Fruit fly (Drosophila melanogaster) whole organism, prepupa: ENCODE measurements around the gene CG6048.

ENCODE experiments used
- Blimp-1 ChIP-seq: fragments of 200-800 bp; sonication (Bioruptor generic); optimal IDR thresholded peaks from 3 replicates; lab custom pipeline; 2017; ENCODE audit warnings: missing biosample characterization, missing genetic modification characterization, mild to moderate bottlenecking, moderate library complexity, missing genetic modification reagents
- CG10669 ChIP-seq: fragments of 200-800 bp; sonication (Bioruptor generic); optimal IDR thresholded peaks from 3 replicates; lab custom pipeline; 2018; ENCODE audit warnings: missing biosample characterization, mild to moderate bottlenecking, missing genetic modification characterization, moderate library complexity
- CG11762 ChIP-seq: fragments of 200-800 bp; sonication (Bioruptor generic); optimal IDR thresholded peaks from 3 replicates; lab custom pipeline; 2016; ENCODE audit warnings: missing biosample characterization, missing genetic modification characterization; ENCODE audit not compliant: insufficient read depth
- CG15336 ChIP-seq: fragments of 200-800 bp; sonication (Bioruptor generic); IDR thresholded peaks from 2 replicates; pipeline ENCODE4 v1.3.6; 2022; ENCODE audit warnings: missing biosample characterization, missing genetic modification characterization
- CG1621 ChIP-seq: fragments of 200-800 bp; sonication (Bioruptor generic); optimal IDR thresholded peaks from 3 replicates; lab custom pipeline; 2018; ENCODE audit warnings: missing biosample characterization, mild to moderate bottlenecking, missing genetic modification characterization
- CG31627 ChIP-seq: fragments of 200-800 bp; sonication (Bioruptor generic); optimal IDR thresholded peaks from 3 replicates; lab custom pipeline; 2016; ENCODE audit warnings: missing biosample characterization, missing genetic modification characterization
- CG32006 ChIP-seq: fragments of 200-800 bp; sonication (Bioruptor generic); optimal IDR thresholded peaks from 3 replicates; lab custom pipeline; 2017; ENCODE audit warnings: missing biosample characterization, mild to moderate bottlenecking, missing genetic modification characterization
- CG3919 ChIP-seq: fragments of 200-800 bp; sonication (Bioruptor generic); optimal IDR thresholded peaks from 3 replicates; lab custom pipeline; 2016; ENCODE audit warnings: missing biosample characterization, missing genetic modification characterization
- CG4318 ChIP-seq: fragments of 200-800 bp; sonication (Bioruptor generic); optimal IDR thresholded peaks from 3 replicates; lab custom pipeline; 2017; ENCODE audit warnings: missing biosample characterization, mild to moderate bottlenecking, missing genetic modification characterization
- CG6163 ChIP-seq: fragments of 200-800 bp; sonication (Bioruptor generic); IDR thresholded peaks from 3 replicates; pipeline ENCODE4 v1.3.6; 2022; ENCODE audit warnings: missing biosample characterization, missing genetic modification characterization
- CG6276 ChIP-seq: fragments of 200-800 bp; sonication (Bioruptor generic); optimal IDR thresholded peaks from 2 replicates; lab custom pipeline; 2017; ENCODE audit warnings: missing biosample characterization, mild to moderate bottlenecking, missing genetic modification characterization
- CG6808 ChIP-seq: fragments of 200-800 bp; sonication (Bioruptor generic); optimal IDR thresholded peaks from 3 replicates; lab custom pipeline; 2017; ENCODE audit warnings: missing biosample characterization, missing genetic modification characterization, mild to moderate bottlenecking, moderate library complexity, missing genetic modification reagents
- CG6854 ChIP-seq: fragments of 200-800 bp; sonication (Bioruptor generic); optimal IDR thresholded peaks from 2 replicates; lab custom pipeline; 2017; ENCODE audit warnings: missing biosample characterization, mild to moderate bottlenecking, missing genetic modification characterization
- CG7368 ChIP-seq: fragments of 200-800 bp; sonication (Bioruptor generic); optimal IDR thresholded peaks from 3 replicates; lab custom pipeline; 2016; ENCODE audit warnings: missing biosample characterization, missing genetic modification characterization
- CG8119 ChIP-seq: fragments of 200-800 bp; sonication (Bioruptor generic); IDR thresholded peaks from 3 replicates; pipeline ENCODE4 v1.3.6; 2022; ENCODE audit warnings: missing biosample characterization, missing genetic modification characterization
- CG8319 ChIP-seq: fragments of 200-800 bp; sonication (Bioruptor generic); optimal IDR thresholded peaks from 3 replicates; lab custom pipeline; 2016; ENCODE audit warnings: missing biosample characterization, missing genetic modification characterization
- CG8632 ChIP-seq: fragments of 200-800 bp; sonication (Bioruptor generic); optimal IDR thresholded peaks from 3 replicates; lab custom pipeline; 2016; ENCODE audit warnings: missing biosample characterization, missing genetic modification characterization
- Eip75B ChIP-seq: fragments of 200-800 bp; sonication (Bioruptor generic); optimal IDR thresholded peaks from 3 replicates; lab custom pipeline; 2016; ENCODE audit warnings: missing biosample characterization, missing genetic modification characterization
- Eip78C ChIP-seq: fragments of 200-800 bp; sonication (Bioruptor generic); peaks from one replicate; lab custom pipeline; 2016; ENCODE audit warnings: missing biosample characterization, missing genetic modification characterization
- Hr39 ChIP-seq: fragments of 200-800 bp; sonication (Bioruptor generic); optimal IDR thresholded peaks from 2 replicates; lab custom pipeline; 2016; ENCODE audit warnings: missing biosample characterization, missing genetic modification characterization
- Hr4 ChIP-seq: fragments of 200-800 bp; sonication (Bioruptor generic); optimal IDR thresholded peaks from 3 replicates; lab custom pipeline; 2016; ENCODE audit warnings: missing biosample characterization, missing genetic modification characterization
- Met ChIP-seq: fragments of 200-800 bp; sonication (Bioruptor generic); optimal IDR thresholded peaks from 3 replicates; lab custom pipeline; 2016; ENCODE audit warnings: missing biosample characterization, missing genetic modification characterization
- Smox ChIP-seq: fragments of 200-800 bp; sonication (Bioruptor generic); optimal IDR thresholded peaks from 3 replicates; lab custom pipeline; 2016; ENCODE audit warnings: missing biosample characterization, missing genetic modification characterization
- Sox14 ChIP-seq: fragments of 200-800 bp; sonication (Bioruptor generic); optimal IDR thresholded peaks from 3 replicates; lab custom pipeline; 2016; ENCODE audit warnings: missing biosample characterization, missing genetic modification characterization
- Sox15 ChIP-seq: fragments of 200-800 bp; sonication (Bioruptor generic); optimal IDR thresholded peaks from 3 replicates; lab custom pipeline; 2016; ENCODE audit warnings: missing biosample characterization, missing genetic modification characterization
- cyc ChIP-seq: fragments of 200-800 bp; sonication (Bioruptor generic); optimal IDR thresholded peaks from 3 replicates; lab custom pipeline; 2016; ENCODE audit warnings: missing biosample characterization, missing genetic modification characterization
- eg ChIP-seq: fragments of 200-800 bp; sonication (Bioruptor generic); IDR thresholded peaks from 3 replicates; pipeline ENCODE4 v1.3.6; 2022; ENCODE audit warnings: missing biosample characterization, missing genetic modification characterization
- esn ChIP-seq: fragments of 200-800 bp; sonication (Bioruptor generic); optimal IDR thresholded peaks from 2 replicates; lab custom pipeline; 2016; ENCODE audit warnings: missing biosample characterization, mild to moderate bottlenecking, missing genetic modification characterization, moderate library complexity
- fd59A ChIP-seq: fragments of 200-800 bp; sonication (Bioruptor generic); optimal IDR thresholded peaks from 2 replicates; lab custom pipeline; 2017; ENCODE audit warnings: missing biosample characterization, mild to moderate bottlenecking, missing genetic modification characterization, missing genetic modification reagents
- fkh ChIP-seq: fragments of 200-800 bp; sonication (Bioruptor generic); optimal IDR thresholded peaks from 3 replicates; lab custom pipeline; 2017; ENCODE audit warnings: missing biosample characterization, mild to moderate bottlenecking, missing genetic modification characterization, moderate library complexity
- lz ChIP-seq: fragments of 200-800 bp; sonication (Bioruptor generic); optimal IDR thresholded peaks from 3 replicates; lab custom pipeline; 2016; ENCODE audit warnings: missing biosample characterization, missing genetic modification characterization
- net ChIP-seq: fragments of 200-800 bp; sonication (Bioruptor generic); optimal IDR thresholded peaks from 3 replicates; lab custom pipeline; 2016; ENCODE audit warnings: missing biosample characterization, missing genetic modification characterization
- pdm3 ChIP-seq: fragments of 200-800 bp; sonication (Bioruptor generic); optimal IDR thresholded peaks from 3 replicates; lab custom pipeline; 2016; ENCODE audit warnings: missing biosample characterization, missing genetic modification characterization
- ss ChIP-seq, 2 experiments: fragments of 200-800 bp; sonication (Bioruptor generic); optimal IDR thresholded peaks; 2 replicates in 1 of 2; 3 replicates in 1 of 2; lab custom pipeline; 2017 to 2018; ENCODE audit warnings: mild to moderate bottlenecking in 2 of 2, missing biosample characterization in 2 of 2, missing genetic modification characterization in 2 of 2, moderate library complexity in 1 of 2
- svp ChIP-seq: fragments of 200-800 bp; sonication (Bioruptor generic); peaks from one replicate; lab custom pipeline; 2016; ENCODE audit warnings: missing biosample characterization, missing genetic modification characterization
- topi ChIP-seq: fragments of 200-800 bp; sonication (Bioruptor generic); optimal IDR thresholded peaks from 3 replicates; lab custom pipeline; 2016; ENCODE audit warnings: missing biosample characterization, missing genetic modification characterization
- vri ChIP-seq: fragments of 200-800 bp; sonication (Bioruptor generic); optimal IDR thresholded peaks from 3 replicates; lab custom pipeline; 2016; ENCODE audit warnings: missing biosample characterization, mild to moderate bottlenecking, missing genetic modification characterization

The CG6048 gene

dm6 chrX:5988088-5988987, 36.0 kb downstream of the CG6048 start, which contains the start of gene CG5966 (continued):
- TF ChIP-seq pdm3 (GFP tag; lab: Kevin White, UChicago) = no peak
- TF ChIP-seq Eip78C (GFP tag; lab: Kevin White, UChicago) = peak; percentile 59

- TF ChIP-seq CG15336 (GFP tag; lab: Robert Waterston, UW) = peak; percentile 54; the same call in 1 of the 2 replicates
- TF ChIP-seq eg (GFP tag; lab: Robert Waterston, UW) = 0 out of 3 replicates have a peak, but pooled peaks have one; percentile 30
- TF ChIP-seq Eip78C (GFP tag; lab: Kevin White, UChicago) = peak; percentile 39
- TF ChIP-seq CG6163 = peak; percentile 43; the same call in 1 of the 3 replicates
- peak; percentile 25; the same call in 1 of the 3 replicates for TF ChIP-seq CG8119 (GFP tag; lab: Robert Waterston, UW)
- TF ChIP-seq Hr4 (GFP tag; lab: Kevin White, UChicago) = no peak
- no peak for TF ChIP-seq Hr39 (GFP tag; lab: Kevin White, UChicago)
These were observed 37.0 kb downstream of the CG6048 start for dm6 chrX:5989368-5989767.

- TF ChIP-seq Eip78C (GFP tag; lab: Kevin White, UChicago) (peak; percentile 37), fkh (peak; percentile 53), CG6276 (GFP tag; lab: Kevin White, UChicago) (no peak)
These were observed 39.8 kb downstream of the CG6048 start for dm6 chrX:5992141-5992540.

dm6 chrX:5992767-5993325, 40.5 kb downstream of the CG6048 start:
- TF ChIP-seq CG6854 (GFP tag; lab: Kevin White, UChicago) (no peak), CG7368 (GFP tag; lab: Kevin White, UChicago) (no peak), svp (GFP tag; lab: Kevin White, UChicago) (peak; percentile 60)

- TF ChIP-seq CG11762 (GFP tag; lab: Kevin White, UChicago) (no peak), CG15336 (GFP tag; lab: Robert Waterston, UW) (0 out of 2 replicates have a peak, but pooled peaks have one; percentile 14), esn (GFP tag; lab: Kevin White, UChicago) (peak; percentile 16), CG6808 (GFP tag; lab: Kevin White, UChicago) (no peak), Hr39 (GFP tag; lab: Kevin White, UChicago) (peak; percentile 11), Eip75B (GFP tag; lab: Kevin White, UChicago) (no peak), lz (GFP tag; lab: Kevin White, UChicago) (peak; percentile 21), vri (GFP tag; lab: Kevin White, UChicago) (no peak), CG8632 (GFP tag; lab: Kevin White, UChicago) (no peak), Eip78C (GFP tag; lab: Kevin White, UChicago) (peak; percentile 59), CG7368 (GFP tag; lab: Kevin White, UChicago) (no peak), topi (GFP tag; lab: Kevin White, UChicago) (peak; percentile 10), Smox (GFP tag; lab: Kevin White, UChicago) (peak; percentile 34), CG3919 (GFP tag; lab: Kevin White, UChicago) (no peak), CG6163 (0 out of 3 replicates have a peak, but pooled peaks have one; percentile 19), ss (GFP tag; optimal IDR thresholded peaks at IDR 0.05; lab: Kevin White, UChicago) (no peak), svp (GFP tag; lab: Kevin White, UChicago) (peak; percentile 55), Met (GFP tag; lab: Kevin White, UChicago) (peak; percentile 1), CG6854 (GFP tag; lab: Kevin White, UChicago) (no peak), CG31627 (GFP tag; lab: Kevin White, UChicago) (peak; percentile 19), cyc (GFP tag; lab: Kevin White, UChicago) (peak; percentile 6)
These were observed 43.6 kb downstream of the CG6048 start for dm6 chrX:5995951-5996350.

dm6 chrX:5997931-5998330, 45.6 kb downstream of the CG6048 start:
- TF ChIP-seq CG1621 (no peak), CG8319 (GFP tag; lab: Kevin White, UChicago) (no peak), CG4318 (no peak), CG10669 (no peak), CG32006 (GFP tag; lab: Kevin White, UChicago) (no peak), lz (GFP tag; lab: Kevin White, UChicago) (no peak), fd59A (no peak), esn (GFP tag; lab: Kevin White, UChicago) (no peak), net (GFP tag; lab: Kevin White, UChicago) (no peak), CG6854 (GFP tag; lab: Kevin White, UChicago) (no peak), Sox15 (GFP tag; lab: Kevin White, UChicago) (no peak), Blimp-1 (GFP tag; lab: Kevin White, UChicago) (no peak), Sox14 (GFP tag; lab: Kevin White, UChicago) (no peak)
